Fruit fly (Drosophila melanogaster) whole organism, pupa: ENCODE results near the gene CG8611.

Experiments used
- CG10348 ChIP-seq: fragments of 200-800 bp; sonication (Bioruptor generic); IDR thresholded peaks from 2 replicates; pipeline ENCODE4 v1.3.6; 2022; ENCODE audit warnings: missing biosample characterization, missing genetic modification characterization
- CG12605 ChIP-seq: fragments of 200-800 bp; sonication (Bioruptor generic); IDR thresholded peaks from 2 replicates; pipeline ENCODE4 v1.3.6; 2022; ENCODE audit warnings: missing biosample characterization, missing genetic modification characterization
- CG13204 ChIP-seq: fragments of 200-800 bp; sonication (Bioruptor generic); optimal IDR thresholded peaks from 2 replicates; lab custom pipeline; 2018; ENCODE audit warnings: missing biosample characterization, mild to moderate bottlenecking, missing genetic modification characterization, moderate library complexity
- CG14655 ChIP-seq: fragments of 200-800 bp; sonication (Bioruptor generic); optimal IDR thresholded peaks from 3 replicates; lab custom pipeline; 2017; ENCODE audit warnings: mild to moderate bottlenecking, missing biosample characterization, missing genetic modification reagents, missing genetic modification characterization
- CG15710 ChIP-seq: fragments of 200-800 bp; sonication (Bioruptor generic); optimal IDR thresholded peaks from 2 replicates; lab custom pipeline; 2018; ENCODE audit warnings: missing biosample characterization, mild to moderate bottlenecking, missing genetic modification characterization, moderate library complexity
- CG17806 ChIP-seq: fragments of 200-800 bp; sonication (Bioruptor generic); optimal IDR thresholded peaks from 2 replicates; lab custom pipeline; 2018; ENCODE audit warnings: missing biosample characterization, mild to moderate bottlenecking, missing genetic modification characterization, moderate library complexity
- CG32121 ChIP-seq: fragments of 200-800 bp; sonication (Bioruptor generic); IDR thresholded peaks from 2 replicates; pipeline ENCODE4 v1.3.6; 2022; ENCODE audit warnings: missing biosample characterization, missing genetic modification characterization
- CG34367 ChIP-seq: fragments of 200-800 bp; sonication (Bioruptor generic); optimal IDR thresholded peaks from 2 replicates; lab custom pipeline; 2018; ENCODE audit warnings: missing biosample characterization, mild to moderate bottlenecking, missing genetic modification characterization
- CG4496 ChIP-seq: fragments of 200-800 bp; sonication (Bioruptor generic); IDR thresholded peaks from 3 replicates; pipeline ENCODE4 v1.3.6; 2022; ENCODE audit warnings: missing biosample characterization, missing genetic modification characterization
- CG8159 ChIP-seq: fragments of 200-800 bp; sonication (Bioruptor generic); optimal IDR thresholded peaks from 3 replicates; lab custom pipeline; 2018; ENCODE audit warnings: missing biosample characterization, mild to moderate bottlenecking, missing genetic modification characterization, moderate library complexity
- CG8301 ChIP-seq: fragments of 200-800 bp; sonication (Bioruptor generic); optimal IDR thresholded peaks from 2 replicates; lab custom pipeline; 2018; ENCODE audit warnings: missing biosample characterization, mild to moderate bottlenecking, missing genetic modification characterization
- CG9948 ChIP-seq: fragments of 200-800 bp; sonication (Bioruptor generic); optimal IDR thresholded peaks from 2 replicates; lab custom pipeline; 2018; ENCODE audit warnings: missing biosample characterization, mild to moderate bottlenecking, missing genetic modification characterization, moderate library complexity
- D1 ChIP-seq: fragments of 200-800 bp; sonication (Bioruptor generic); optimal IDR thresholded peaks from 2 replicates; lab custom pipeline; 2018; ENCODE audit warnings: missing biosample characterization, mild to moderate bottlenecking, missing genetic modification characterization, moderate library complexity
- EcR ChIP-seq: fragments of 200-800 bp; sonication (Bioruptor generic); optimal IDR thresholded peaks from 3 replicates; lab custom pipeline; 2019; ENCODE audit warnings: missing biosample characterization, missing genetic modification characterization, mild to moderate bottlenecking, moderate library complexity, missing genetic modification reagents
- Ets98B ChIP-seq: fragments of 200-800 bp; sonication (Bioruptor generic); IDR thresholded peaks from 2 replicates; pipeline ENCODE4 v1.3.6; 2022; ENCODE audit warnings: missing biosample characterization, missing genetic modification characterization
- Pif1A ChIP-seq: fragments of 200-800 bp; sonication (Bioruptor generic); optimal IDR thresholded peaks from 3 replicates; lab custom pipeline; 2016; ENCODE audit warnings: missing biosample characterization, missing genetic modification characterization
- Pif1B ChIP-seq: fragments of 200-800 bp; sonication (Bioruptor generic); optimal IDR thresholded peaks from 3 replicates; lab custom pipeline; 2016; ENCODE audit warnings: missing biosample characterization, missing genetic modification characterization
- Snoo ChIP-seq: fragments of 200-800 bp; sonication (Bioruptor generic); optimal IDR thresholded peaks from 3 replicates; lab custom pipeline; 2017; ENCODE audit warnings: missing biosample characterization, mild to moderate bottlenecking, missing genetic modification characterization, inconsistent platforms
- fd96Ca ChIP-seq: fragments of 200-800 bp; sonication (Bioruptor generic); IDR thresholded peaks from 3 replicates; pipeline ENCODE4 v1.3.6; 2022; ENCODE audit warnings: missing biosample characterization, missing genetic modification characterization
- gl ChIP-seq: fragments of 200-800 bp; sonication (Bioruptor generic); optimal IDR thresholded peaks from 2 replicates; lab custom pipeline; 2018; ENCODE audit warnings: missing biosample characterization, mild to moderate bottlenecking, missing genetic modification characterization
- rn ChIP-seq: fragments of 200-800 bp; sonication (Bioruptor generic); IDR thresholded peaks from 2 replicates; pipeline ENCODE4 v1.3.6; 2022; ENCODE audit warnings: missing biosample characterization, missing genetic modification characterization

The CG8611 gene

dm6 chrX:17421987-17422386, at the start of gene CG8611:
CG8611 (minus strand) TSS chrX:17422145.
- TF ChIP-seq CG12605 (GFP tag; lab: Robert Waterston, UW) (no peak), CG9948 (tag; lab: Kevin White, UChicago) (no peak), EcR (no peak), CG8301 (tag; lab: Kevin White, UChicago) (no peak), fd96Ca (GFP tag; lab: Robert Waterston, UW) (no peak), Ets98B (no peak)

dm6 chrX:17471584-17471983, 49.6 kb upstream of the CG8611 start:
- TF ChIP-seq Pif1A (no peak), CG12605 (GFP tag; lab: Robert Waterston, UW) (no peak), D1 (tag; lab: Kevin White, UChicago) (no peak), Pif1B (GFP tag; lab: Kevin White, UChicago) (no peak), CG32121 (no peak), CG8159 (tag; lab: Kevin White, UChicago) (peak; percentile 58), Ets98B (no peak), rn (GFP tag; lab: Robert Waterston, UW) (no peak), CG9948 (tag; lab: Kevin White, UChicago) (peak; percentile 57), CG10348 (GFP tag; lab: Robert Waterston, UW) (no peak), CG4496 (GFP tag; lab: Robert Waterston, UW) (no peak), fd96Ca (GFP tag; lab: Robert Waterston, UW) (no peak), CG13204 (no peak), CG14655 (GFP tag; lab: Kevin White, UChicago) (peak; percentile 70), Snoo (tag; lab: Kevin White, UChicago) (no peak), CG15710 (tag; lab: Kevin White, UChicago) (peak; percentile 54), gl (tag; lab: Kevin White, UChicago) (no peak), CG8301 (tag; lab: Kevin White, UChicago) (peak; percentile 25), EcR (no peak), CG34367 (peak; percentile 14), CG17806 (tag; lab: Kevin White, UChicago) (peak; percentile 52)
- TF ChIP-seq, all 21 proteins: peak for 7

DNA sequence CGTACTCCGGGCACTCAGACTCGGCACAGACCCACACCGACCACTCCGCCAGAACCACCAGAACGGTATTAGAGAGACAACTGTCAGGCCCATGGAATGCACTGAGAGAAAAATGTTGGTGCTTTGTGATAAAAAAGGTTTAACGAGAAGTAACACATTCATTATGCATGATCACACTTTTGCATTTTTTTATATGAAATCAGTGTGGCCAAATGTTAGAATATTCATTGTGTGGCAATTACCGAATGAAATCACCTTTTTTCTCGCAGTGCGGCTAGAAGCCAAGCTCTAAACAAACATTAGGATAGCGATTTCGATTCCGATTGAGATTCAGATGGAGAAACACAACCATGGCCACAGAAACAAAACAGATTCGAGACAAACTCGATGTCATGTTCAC, 43.6 kb upstream of the CG8611 start:
- no peak for TF ChIP-seq gl (tag; lab: Kevin White, UChicago)
- TF ChIP-seq fd96Ca (GFP tag; lab: Robert Waterston, UW) = peak; percentile 69; the same call in 1 of the 3 replicates
- TF ChIP-seq CG34367 = no peak
- TF ChIP-seq Pif1B (GFP tag; lab: Kevin White, UChicago) = no peak
- TF ChIP-seq CG32121 = peak; percentile 54
- peak; percentile 67; the same call in 2 of the 3 replicates for TF ChIP-seq CG4496 (GFP tag; lab: Robert Waterston, UW)
- no peak for TF ChIP-seq CG12605 (GFP tag; lab: Robert Waterston, UW)
- peak; percentile 40; the same call in 1 of the 2 replicates for TF ChIP-seq Ets98B
- TF ChIP-seq CG17806 (tag; lab: Kevin White, UChicago) = peak; percentile 34
- TF ChIP-seq rn (GFP tag; lab: Robert Waterston, UW) = no peak
- TF ChIP-seq CG9948 (tag; lab: Kevin White, UChicago) = peak; percentile 7
- no peak for TF ChIP-seq D1 (tag; lab: Kevin White, UChicago)
- no peak for TF ChIP-seq CG8159 (tag; lab: Kevin White, UChicago)
- no peak for TF ChIP-seq CG10348 (GFP tag; lab: Robert Waterston, UW)
- no peak for TF ChIP-seq CG15710 (tag; lab: Kevin White, UChicago)

DNA sequence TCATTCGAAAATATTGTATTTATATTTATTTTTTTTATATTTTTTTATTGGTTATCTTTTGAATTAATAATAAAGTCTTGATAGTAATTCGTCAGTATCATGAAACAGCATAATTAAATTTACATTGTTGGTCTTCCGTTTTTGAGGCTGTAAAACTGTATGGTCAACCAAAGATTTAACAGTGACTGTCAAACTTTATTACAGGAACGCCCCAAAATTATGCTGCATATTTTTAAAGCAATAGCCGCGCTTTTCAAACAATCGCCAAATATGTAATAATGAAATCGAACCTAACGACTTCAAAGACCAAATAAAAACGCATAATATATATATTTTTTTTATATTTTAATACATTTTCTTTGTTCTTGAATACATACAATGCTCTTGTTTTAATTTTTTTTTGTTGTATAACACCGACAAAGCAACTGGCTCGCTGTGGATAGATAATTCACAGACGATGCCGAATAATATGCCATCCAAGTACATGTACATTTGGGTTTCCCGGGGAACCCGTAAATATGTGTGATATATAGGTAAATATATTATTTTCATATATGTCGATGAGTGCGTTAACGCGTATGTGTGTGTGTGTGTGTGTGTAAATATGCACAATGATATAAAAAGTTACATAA, 34.0 kb upstream of the CG8611 start:
- TF ChIP-seq D1 (tag; lab: Kevin White, UChicago) (peak; percentile 88), Pif1B (GFP tag; lab: Kevin White, UChicago) (no peak), Ets98B (no peak)

DNA sequence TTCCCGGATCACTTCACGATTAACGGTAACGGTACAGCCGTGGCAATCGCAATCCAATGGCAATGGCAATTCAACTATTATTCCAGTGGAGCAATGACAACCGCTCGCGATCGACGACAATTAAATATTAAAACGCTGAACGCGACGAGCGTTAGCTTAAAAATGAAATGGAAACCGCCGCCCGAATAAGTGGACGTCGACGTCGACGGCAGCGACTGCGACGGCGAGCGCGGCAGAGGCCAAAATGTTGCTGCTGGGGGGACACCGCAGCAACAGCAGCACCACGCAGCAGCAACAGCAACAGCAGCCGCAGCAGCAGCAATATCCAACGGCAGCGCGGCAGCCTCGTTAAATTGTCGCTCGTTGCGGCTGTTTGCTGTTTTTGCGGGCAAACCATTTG, 30.5 kb upstream of the CG8611 start, which contains the start of gene CG8568:
Gene CG8568 (minus strand): TSS at position 101 of the 400 bp plus-strand sequence.
- TF ChIP-seq Ets98B (peak; percentile 24; the same call in 1 of the 2 replicates), CG4496 (GFP tag; lab: Robert Waterston, UW) (no peak)

- TF ChIP-seq CG10348 (GFP tag; lab: Robert Waterston, UW) = no peak
- no peak for TF ChIP-seq CG15710 (tag; lab: Kevin White, UChicago)
- no peak for TF ChIP-seq CG9948 (tag; lab: Kevin White, UChicago)
These were observed 26.7 kb upstream of the CG8611 start, which contains the start of gene p-cup for dm6 chrX:17448674-17449073. p-cup (minus strand) TSS chrX:17448774.

DNA sequence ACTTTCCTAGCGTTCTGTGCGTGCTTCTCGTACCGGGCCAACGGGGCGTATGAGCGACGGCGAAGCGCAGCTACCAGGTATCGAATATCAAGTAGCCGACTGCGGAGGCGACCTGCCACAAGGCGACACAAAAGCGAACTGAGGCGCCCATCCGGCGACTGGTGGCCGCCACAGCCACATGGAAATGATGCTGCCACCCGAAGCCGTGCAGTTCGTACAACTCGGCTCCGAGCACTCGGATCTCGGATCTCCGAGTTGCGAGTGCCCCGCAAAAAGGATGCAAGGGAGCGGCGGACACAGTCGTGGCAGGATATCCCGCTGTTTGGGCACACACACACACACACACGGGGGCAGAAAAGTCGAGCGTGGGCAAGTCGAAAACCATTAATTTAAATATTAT, 21.9 kb upstream of the CG8611 start, which contains the start of the genes CG12994 and CG46464:
Gene CG12994 (minus strand): TSS at position 115 of the 400 bp plus-strand sequence.
Gene CG46464 (minus strand): TSS at position 115 of the 400 bp plus-strand sequence.
- TF ChIP-seq CG13204 = no peak
- no peak for TF ChIP-seq Ets98B
- TF ChIP-seq CG15710 (tag; lab: Kevin White, UChicago) = no peak
- TF ChIP-seq D1 (tag; lab: Kevin White, UChicago) = no peak
- no peak for TF ChIP-seq CG8159 (tag; lab: Kevin White, UChicago)
- no peak for TF ChIP-seq rn (GFP tag; lab: Robert Waterston, UW)
